Worm (Caenorhabditis elegans) whole organism, young adult: ENCODE data around the gene mdt-17.
A peak's percentile ranks its signal among the peaks of the same experiment; 100 is the strongest.
"Not testable (repeated sequence)": the region's sequence is repeated elsewhere in the genome, so short reads cannot be mapped to it uniquely, and the experiment has no call there.

Experiments used
- B0019.2 ChIP-seq: fragments of 200-800 bp; sonication (Bioruptor generic); conservative IDR thresholded peaks from 2 replicates; pipeline ENCODE4 v1.3.6; 2022; ENCODE audit warnings: missing genetic modification reagents, missing genetic modification characterization, missing compliant biosample characterization
- B0261.1 ChIP-seq: sonication (generic microtip); optimal IDR thresholded peaks from 2 replicates; lab custom pipeline; 2016; ENCODE audit warnings: mild to moderate bottlenecking, missing genetic modification characterization, moderate library complexity, missing compliant biosample characterization
- C17E4.6 ChIP-seq: fragments of 200-800 bp; sonication (Bioruptor generic); IDR thresholded peaks from 2 replicates; pipeline ENCODE4 v1.3.6; 2022; ENCODE audit warnings: missing genetic modification reagents, missing genetic modification characterization, missing compliant biosample characterization
- F55B11.4 ChIP-seq: sonication (generic microtip); optimal IDR thresholded peaks from 2 replicates; lab custom pipeline; 2016; ENCODE audit warnings: missing compliant biosample characterization, missing genetic modification characterization, borderline replicate concordance; ENCODE audit not compliant: insufficient read depth
- Y53F4B.3 ChIP-seq: fragments of 200-800 bp; sonication (Bioruptor generic); IDR thresholded peaks from 2 replicates; pipeline ENCODE4 v1.3.6; 2022; ENCODE audit warnings: missing genetic modification reagents, missing genetic modification characterization, missing compliant biosample characterization
- Y67H2A.10 ChIP-seq: fragments of 200-800 bp; sonication (Bioruptor generic); conservative IDR thresholded peaks from 2 replicates; pipeline ENCODE4 v1.3.6; 2022; ENCODE audit warnings: missing genetic modification reagents, missing genetic modification characterization, missing compliant biosample characterization
- ama-1 ChIP-seq, 3 experiments: fragments of 150-350 bp in 1 of 3; sonication (generic microtip) in 2 of 3; optimal IDR thresholded peaks; 2 replicates each; lab custom pipeline; 2014 to 2018; ENCODE audit warnings: missing biosample characterization in 2 of 3, missing genetic modification characterization in 2 of 3, missing genetic modification reagents in 2 of 3
- aptf-2 ChIP-seq: fragments of 200-800 bp; sonication (Bioruptor generic); conservative IDR thresholded peaks from 2 replicates; pipeline ENCODE4 v1.3.6; 2022; ENCODE audit warnings: missing genetic modification reagents, missing genetic modification characterization, missing compliant biosample characterization
- cebp-2 ChIP-seq: fragments of 200-800 bp; sonication (Bioruptor generic); IDR thresholded peaks from 2 replicates; pipeline ENCODE4 v1.3.6; 2022; ENCODE audit warnings: missing genetic modification characterization, missing compliant biosample characterization
- ceh-100 ChIP-seq: fragments of 200-800 bp; sonication (Bioruptor generic); IDR thresholded peaks from 2 replicates; pipeline ENCODE4 v1.3.6; 2022; ENCODE audit warnings: missing genetic modification reagents, missing genetic modification characterization, missing compliant biosample characterization
- chd-7 ChIP-seq: sonication (generic microtip); optimal IDR thresholded peaks from 2 replicates; lab custom pipeline; 2016; ENCODE audit warnings: mild to moderate bottlenecking, missing genetic modification characterization, moderate library complexity, missing compliant biosample characterization
- egl-18 ChIP-seq: fragments of 200-800 bp; sonication (Bioruptor generic); IDR thresholded peaks from 2 replicates; pipeline ENCODE4 v1.3.6; 2022; ENCODE audit warnings: missing genetic modification reagents, missing genetic modification characterization, missing compliant biosample characterization
- egl-44 ChIP-seq: fragments of 200-800 bp; sonication (Bioruptor generic); IDR thresholded peaks from 2 replicates; pipeline ENCODE4 v1.3.6; 2022; ENCODE audit warnings: missing genetic modification reagents, missing genetic modification characterization, missing compliant biosample characterization
- ets-4 ChIP-seq: fragments of 200-800 bp; sonication (Bioruptor generic); optimal IDR thresholded peaks from 2 replicates; lab custom pipeline; 2018; ENCODE audit warnings: mild to moderate bottlenecking, missing genetic modification characterization, missing compliant biosample characterization
- fkh-3 ChIP-seq: sonication (generic microtip); optimal IDR thresholded peaks from 2 replicates; lab custom pipeline; 2016; ENCODE audit warnings: mild to moderate bottlenecking, missing genetic modification characterization, missing compliant biosample characterization
- hmg-20 ChIP-seq: fragments of 200-800 bp; sonication (Bioruptor generic); IDR thresholded peaks from 2 replicates; pipeline ENCODE4 v1.3.6; 2022; ENCODE audit warnings: missing genetic modification reagents, missing genetic modification characterization, missing compliant biosample characterization
- let-526 ChIP-seq: fragments of 200-800 bp; sonication (Bioruptor generic); IDR thresholded peaks from 2 replicates; pipeline ENCODE4 v1.3.6; 2022; ENCODE audit warnings: missing genetic modification reagents, missing genetic modification characterization, missing compliant biosample characterization
- lin-54 ChIP-seq: fragments of 200-800 bp; sonication (Bioruptor generic); optimal IDR thresholded peaks from 2 replicates; lab custom pipeline; 2018; ENCODE audit warnings: mild to moderate bottlenecking, missing genetic modification characterization, missing compliant biosample characterization
- madf-3 ChIP-seq: fragments of 200-800 bp; sonication (Bioruptor generic); IDR thresholded peaks from 2 replicates; pipeline ENCODE4 v1.3.6; 2022; ENCODE audit warnings: missing genetic modification reagents, missing genetic modification characterization, missing compliant biosample characterization
- madf-6 ChIP-seq: fragments of 200-800 bp; sonication (Bioruptor generic); IDR thresholded peaks from 2 replicates; pipeline ENCODE4 v1.3.6; 2022; ENCODE audit warnings: missing genetic modification reagents, missing genetic modification characterization, missing compliant biosample characterization
- madf-8 ChIP-seq: fragments of 200-800 bp; sonication (Bioruptor generic); conservative IDR thresholded peaks from 2 replicates; pipeline ENCODE4 v1.3.6; 2022; ENCODE audit warnings: missing genetic modification reagents, missing genetic modification characterization, missing compliant biosample characterization
- mes-4 ChIP-seq: sonication (generic microtip); optimal IDR thresholded peaks from 2 replicates; lab custom pipeline; 2016; ENCODE audit warnings: missing genotype, missing genetic modification characterization, missing compliant biosample characterization
- nhr-120 ChIP-seq: fragments of 200-800 bp; sonication (Bioruptor generic); IDR thresholded peaks from 2 replicates; pipeline ENCODE4 v1.3.6; 2022; ENCODE audit warnings: missing genetic modification characterization, missing compliant biosample characterization
- pha-4 ChIP-seq: fragments of 150-350 bp; sonication (generic microtip); optimal IDR thresholded peaks from 2 replicates; lab custom pipeline; 2014; ENCODE audit warnings: missing biosample characterization, missing genetic modification reagents, missing genetic modification characterization
- rcor-1 ChIP-seq: fragments of 200-800 bp; sonication (Bioruptor generic); IDR thresholded peaks from 2 replicates; pipeline ENCODE4 v1.3.6; 2022; ENCODE audit warnings: missing genetic modification reagents, missing genetic modification characterization, missing compliant biosample characterization
- rpc-1 ChIP-seq, 2 experiments: fragments of 150-350 bp in 1 of 2; sonication (generic microtip) in 1 of 2; optimal IDR thresholded peaks; 2 replicates each; lab custom pipeline; 2014 to 2018; ENCODE audit warnings: missing biosample characterization in 1 of 2, missing genetic modification characterization in 1 of 2, missing genetic modification reagents in 1 of 2, missing genotype in 1 of 2
- zim-3 ChIP-seq: sonication (generic microtip); optimal IDR thresholded peaks from 2 replicates; lab custom pipeline; 2017; ENCODE audit warnings: mild to moderate bottlenecking, missing genetic modification characterization, moderate library complexity, missing compliant biosample characterization
- ztf-22 ChIP-seq: fragments of 200-800 bp; sonication (Bioruptor generic); optimal IDR thresholded peaks from 2 replicates; lab custom pipeline; 2018; ENCODE audit warnings: mild to moderate bottlenecking, missing genetic modification characterization, moderate library complexity, missing compliant biosample characterization

The mdt-17 gene

ce11 chrV:20305803-20306202, 38.8 kb upstream of the mdt-17 start, which contains the start of gene ZC15.1:
Gene ZC15.1, plus strand, starts transcription at chrV:20306103.
- no peak for TF ChIP-seq B0261.1 (tag; lab: Kevin White, UChicago)
- TF ChIP-seq Y67H2A.10 (GFP tag; lab: Robert Waterston, UW): no peak
- TF ChIP-seq rpc-1 (optimal IDR thresholded peaks at IDR 0.05; lab: Kevin White, UChicago): no peak
- TF ChIP-seq rpc-1 (tag; optimal IDR thresholded peaks at IDR 0.05; lab: Kevin White, UChicago): no peak
- no peak for TF ChIP-seq C17E4.6 (GFP tag; lab: Robert Waterston, UW)
- no peak for TF ChIP-seq let-526
- TF ChIP-seq ama-1 (optimal IDR thresholded peaks at IDR 0.05; lab: Kevin White, UChicago): no peak
- no peak for TF ChIP-seq ama-1 (GFP tag; optimal IDR thresholded peaks at IDR 0.05; lab: Kevin White, UChicago)
- TF ChIP-seq rcor-1 (GFP tag; lab: Robert Waterston, UW): no peak
- no peak for TF ChIP-seq F55B11.4 (tag; lab: Kevin White, UChicago)
- no peak for TF ChIP-seq cebp-2

ce11 chrV:20303288-20303687, 36.2 kb upstream of the mdt-17 start, which contains the start of gene ZC15.3:
Gene ZC15.3, plus strand, starts transcription at chrV:20303588.
- not testable (repeated sequence) for TF ChIP-seq chd-7; ztf-22 (GFP tag; lab: Kevin White, UChicago); egl-44 (GFP tag; lab: Robert Waterston, UW)
- TF ChIP-seq, all 124 proteins: peak for 0; not testable (repeated sequence) for 124

ce11 chrV:20297650-20298049, 30.6 kb upstream of the mdt-17 start, which contains the start of gene ZC15.5:
Gene ZC15.5, plus strand, starts transcription at chrV:20297950.
- no peak for TF ChIP-seq mes-4

- TF ChIP-seq madf-6 (GFP tag; lab: Robert Waterston, UW) (no peak), B0019.2 (no peak), ama-1 (optimal IDR thresholded peaks at IDR 0.05; lab: Kevin White, UChicago) (no peak), ama-1 (GFP tag; optimal IDR thresholded peaks at IDR 0.05; lab: Kevin White, UChicago) (no peak), C17E4.6 (GFP tag; lab: Robert Waterston, UW) (no peak), zim-3 (tag; lab: Kevin White, UChicago) (no peak), madf-3 (GFP tag; lab: Robert Waterston, UW) (no peak), aptf-2 (GFP tag; lab: Robert Waterston, UW) (no peak), fkh-3 (tag; lab: Kevin White, UChicago) (no peak), Y53F4B.3 (GFP tag; lab: Robert Waterston, UW) (no peak), ets-4 (GFP tag; lab: Kevin White, UChicago) (no peak), lin-54 (GFP tag; lab: Kevin White, UChicago) (no peak), ceh-100 (GFP tag; lab: Robert Waterston, UW) (no peak), pha-4 (tag; lab: Kevin White, UChicago) (no peak), ztf-22 (GFP tag; lab: Kevin White, UChicago) (no peak)
Observed at ce11 chrV:20294388-20294787, 27.3 kb upstream of the mdt-17 start, which contains the start of gene clec-261. Gene clec-261, minus strand, starts transcription at chrV:20294488.

- TF ChIP-seq hmg-20 (no peak), madf-8 (no peak)
Observed at ce11 chrV:20289317-20289716, 22.3 kb upstream of the mdt-17 start, which contains the start of gene mlt-4. Gene mlt-4, minus strand, starts transcription at chrV:20289417.

ce11 chrV:20282827-20283226, 15.8 kb upstream of the mdt-17 start:
- TF ChIP-seq nhr-120 (GFP tag; lab: Robert Waterston, UW) (0 out of 2 replicates have a peak, but pooled peaks have one; percentile 60), egl-18 (GFP tag; lab: Robert Waterston, UW) (no peak)
